Worm (Caenorhabditis elegans): Measurements from ENCODE around the gene R05H10.1.

- TF ChIP-seq ama-1 (optimal IDR thresholded peaks at IDR 0.05) (no peak), ama-1 (GFP tag; optimal IDR thresholded peaks at IDR 0.05) (no peak), ztf-18 (tag; optimal IDR thresholded peaks at IDR 0.05) (no peak), nhr-80 (tag; optimal IDR thresholded peaks at IDR 0.05) (peak; percentile 46), tbx-9 (tag; optimal IDR thresholded peaks at IDR 0.05; ENCODE audit: borderline replicate concordance) (no peak), zim-3 (tag; optimal IDR thresholded peaks at IDR 0.05) (no peak), dox-1 (GFP tag; IDR thresholded peaks at IDR 0.05) (no peak), madf-8 (GFP tag; conservative IDR thresholded peaks at IDR 0.05) (no peak), ceh-79 (tag; optimal IDR thresholded peaks at IDR 0.05) (no peak)
Measured at ce11 chrII:14838596-14839215, 12.9 kb upstream of the R05H10.1 start.
